Worm (Caenorhabditis elegans) whole organism, L4 larva: Measurements from ENCODE around the gene ZK1307.7.

Source experiments
- D1046.2 ChIP-seq: fragments of 200-800 bp; sonication (Bioruptor generic); IDR thresholded peaks from 2 replicates; pipeline ENCODE4 v1.3.6; 2022; ENCODE audit warnings: missing genetic modification characterization, missing compliant biosample characterization
- F26F4.8 ChIP-seq: fragments of 200-800 bp; sonication (Bioruptor generic); conservative IDR thresholded peaks from 2 replicates; pipeline ENCODE4 v1.3.6; 2022; ENCODE audit warnings: missing genetic modification characterization, missing compliant biosample characterization
- F44E2.7 ChIP-seq: fragments of 200-800 bp; sonication (Bioruptor generic); IDR thresholded peaks from 2 replicates; pipeline ENCODE4 v2.1.2; 2022; ENCODE audit warnings: missing genetic modification characterization, missing compliant biosample characterization
- R02D3.7 ChIP-seq: fragments of 150-350 bp; sonication (generic microtip); optimal IDR thresholded peaks from 3 replicates; lab custom pipeline; 2014; ENCODE audit warnings: missing biosample characterization, missing genetic modification characterization
- T20F7.1 ChIP-seq: fragments of 200-800 bp; sonication (Bioruptor generic); optimal IDR thresholded peaks from 2 replicates; lab custom pipeline; 2018; ENCODE audit warnings: mild to moderate bottlenecking, missing genetic modification characterization, missing compliant biosample characterization
- Y105C5A.15 ChIP-seq: fragments of 200-800 bp; sonication (Bioruptor generic); IDR thresholded peaks from 2 replicates; pipeline ENCODE4 v1.3.6; 2022; ENCODE audit warnings: missing genetic modification characterization, missing compliant biosample characterization
- Y5F2A.4 ChIP-seq: fragments of 200-800 bp; sonication (Bioruptor generic); optimal IDR thresholded peaks from 2 replicates; lab custom pipeline; 2018; ENCODE audit warnings: mild to moderate bottlenecking, missing genetic modification characterization, missing compliant biosample characterization
- Y75B8A.6 ChIP-seq: fragments of 200-800 bp; sonication (Bioruptor generic); IDR thresholded peaks from 2 replicates; pipeline ENCODE4 v1.3.6; 2022; ENCODE audit warnings: missing genetic modification reagents, missing genetic modification characterization, missing compliant biosample characterization
- ZK337.2 ChIP-seq: fragments of 200-800 bp; sonication (Bioruptor generic); IDR thresholded peaks from 2 replicates; pipeline ENCODE4 v1.3.6; 2022; ENCODE audit warnings: missing genetic modification reagents, missing genetic modification characterization, missing compliant biosample characterization
- aly-2 ChIP-seq: sonication (generic microtip); optimal IDR thresholded peaks from 2 replicates; lab custom pipeline; 2018; ENCODE audit warnings: missing biosample characterization, missing genetic modification characterization
- arid-1 ChIP-seq: fragments of 200-800 bp; sonication (Bioruptor generic); conservative IDR thresholded peaks from 2 replicates; pipeline ENCODE4 v1.3.6; 2022; ENCODE audit warnings: missing genetic modification reagents, missing genetic modification characterization, missing compliant biosample characterization
- ceh-20 ChIP-seq: fragments of 200-800 bp; sonication (Bioruptor generic); IDR thresholded peaks from 2 replicates; pipeline ENCODE4 v1.3.6; 2022; ENCODE audit warnings: missing genetic modification reagents, missing genetic modification characterization, missing compliant biosample characterization
- ceh-28 ChIP-seq: fragments of 150-350 bp; optimal IDR thresholded peaks from 2 replicates; lab custom pipeline; 2014; ENCODE audit warnings: missing biosample characterization, missing genetic modification reagents, missing genetic modification characterization
- ceh-32 ChIP-seq: sonication (generic microtip); optimal IDR thresholded peaks from 2 replicates; lab custom pipeline; 2016; ENCODE audit warnings: mild to moderate bottlenecking, missing genetic modification characterization, missing compliant biosample characterization; ENCODE audit not compliant: poor library complexity
- ceh-44 ChIP-seq: fragments of 200-800 bp; sonication (Bioruptor generic); IDR thresholded peaks from 2 replicates; pipeline ENCODE4 v1.3.6; 2022; ENCODE audit warnings: missing genetic modification reagents, missing genetic modification characterization, missing compliant biosample characterization
- ces-1 ChIP-seq: fragments of 150-350 bp; sonication (generic microtip); optimal IDR thresholded peaks from 4 replicates; lab custom pipeline; 2014; ENCODE audit warnings: missing biosample characterization, missing genetic modification reagents, missing genetic modification characterization
- daf-19 ChIP-seq: fragments of 200-800 bp; sonication (Bioruptor generic); conservative IDR thresholded peaks from 2 replicates; pipeline ENCODE4 v1.3.6; 2022; ENCODE audit warnings: missing genetic modification characterization, missing compliant biosample characterization
- dmd-9 ChIP-seq: fragments of 200-800 bp; sonication (Bioruptor generic); IDR thresholded peaks from 2 replicates; pipeline ENCODE4 v1.3.6; 2022; ENCODE audit warnings: missing genetic modification reagents, missing genetic modification characterization, missing compliant biosample characterization
- dpl-1 ChIP-seq: fragments of 150-350 bp; optimal IDR thresholded peaks from 2 replicates; lab custom pipeline; 2014; ENCODE audit warnings: missing biosample characterization, missing genetic modification reagents, missing genetic modification characterization
- dve-1 ChIP-seq: sonication (generic microtip); optimal IDR thresholded peaks from 2 replicates; lab custom pipeline; 2017; ENCODE audit warnings: antibody characterized with exemption, mild to moderate bottlenecking, missing genetic modification characterization, missing compliant biosample characterization; ENCODE audit not compliant: insufficient read depth
- fkh-10 ChIP-seq: fragments of 150-350 bp; optimal IDR thresholded peaks from 2 replicates; lab custom pipeline; 2014; ENCODE audit warnings: missing biosample characterization, missing genetic modification reagents, missing genetic modification characterization
- gei-8 ChIP-seq: fragments of 200-800 bp; sonication (Bioruptor generic); optimal IDR thresholded peaks from 2 replicates; lab custom pipeline; 2018; ENCODE audit warnings: mild to moderate bottlenecking, missing genetic modification characterization, missing compliant biosample characterization
- hif-1 ChIP-seq, 2 experiments: sonication (generic microtip); optimal IDR thresholded peaks; 2 replicates each; lab custom pipeline; 2016 to 2017; ENCODE audit warnings: missing compliant biosample characterization in 2 of 2, missing genetic modification characterization in 2 of 2, missing genetic modification reagents in 2 of 2, missing genotype in 2 of 2, mild to moderate bottlenecking in 1 of 2
- hmg-1.1 ChIP-seq: fragments of 200-800 bp; sonication (Bioruptor generic); IDR thresholded peaks from 2 replicates; pipeline ENCODE4 v1.3.6; 2022; ENCODE audit warnings: missing genetic modification reagents, missing genetic modification characterization, missing compliant biosample characterization
- lin-13 ChIP-seq: fragments of 150-350 bp; optimal IDR thresholded peaks from 2 replicates; lab custom pipeline; 2014; ENCODE audit warnings: missing biosample characterization, missing genetic modification reagents, missing genetic modification characterization
- lin-15B ChIP-seq: fragments of 150-350 bp; sonication (generic microtip); optimal IDR thresholded peaks from 3 replicates; lab custom pipeline; 2014; ENCODE audit warnings: missing biosample characterization, missing genetic modification characterization
- lin-29 ChIP-seq: fragments of 200-800 bp; sonication (Bioruptor generic); IDR thresholded peaks from 2 replicates; pipeline ENCODE4 v1.3.6; 2022; ENCODE audit warnings: missing genetic modification reagents, missing genetic modification characterization, missing compliant biosample characterization
- lin-38 ChIP-seq: fragments of 200-800 bp; sonication (Bioruptor generic); IDR thresholded peaks from 2 replicates; pipeline ENCODE4 v1.3.6; 2022; ENCODE audit warnings: missing genetic modification reagents, missing genetic modification characterization, missing compliant biosample characterization
- lin-39 ChIP-seq: fragments of 150-350 bp; optimal IDR thresholded peaks from 2 replicates; lab custom pipeline; 2014; ENCODE audit warnings: missing biosample characterization, missing genetic modification reagents, missing genetic modification characterization
- lir-3 ChIP-seq: sonication (generic microtip); optimal IDR thresholded peaks from 2 replicates; lab custom pipeline; 2016; ENCODE audit warnings: mild to moderate bottlenecking, missing genetic modification characterization, missing compliant biosample characterization
- lsy-2 ChIP-seq, 2 experiments: fragments of 150-350 bp in 1 of 2; sonication (generic microtip) in 1 of 2; optimal IDR thresholded peaks; 2 replicates each; lab custom pipeline; 2014 to 2017; ENCODE audit warnings: missing biosample characterization in 2 of 2, missing genetic modification characterization in 2 of 2
- mep-1 ChIP-seq: fragments of 150-350 bp; sonication (generic microtip); optimal IDR thresholded peaks from 3 replicates; lab custom pipeline; 2014; ENCODE audit warnings: missing biosample characterization, missing genetic modification characterization
- mxl-2 ChIP-seq: fragments of 200-800 bp; sonication (Bioruptor generic); conservative IDR thresholded peaks from 2 replicates; pipeline ENCODE4 v1.3.6; 2022; ENCODE audit warnings: missing genetic modification reagents, missing genetic modification characterization, missing compliant biosample characterization
- nhr-10 ChIP-seq: fragments of 150-350 bp; optimal IDR thresholded peaks from 2 replicates; lab custom pipeline; 2014; ENCODE audit warnings: missing biosample characterization, missing genetic modification characterization
- nhr-11 ChIP-seq: fragments of 150-350 bp; optimal IDR thresholded peaks from 2 replicates; lab custom pipeline; 2014; ENCODE audit warnings: missing biosample characterization, missing genetic modification characterization
- nhr-237 ChIP-seq: sonication (generic microtip); optimal IDR thresholded peaks from 2 replicates; lab custom pipeline; 2017; ENCODE audit warnings: missing biosample characterization, missing genetic modification characterization
- nhr-28 ChIP-seq: fragments of 150-350 bp; optimal IDR thresholded peaks from 2 replicates; lab custom pipeline; 2014; ENCODE audit warnings: missing biosample characterization, missing genetic modification characterization
- nhr-41 ChIP-seq: fragments of 200-800 bp; sonication (Bioruptor generic); IDR thresholded peaks from 2 replicates; pipeline ENCODE4 v1.3.6; 2022; ENCODE audit warnings: missing genetic modification reagents, missing genetic modification characterization, missing compliant biosample characterization
- nhr-6 ChIP-seq: fragments of 150-350 bp; optimal IDR thresholded peaks from 2 replicates; lab custom pipeline; 2014; ENCODE audit warnings: missing biosample characterization, missing genetic modification characterization
- nhr-77 ChIP-seq: fragments of 150-350 bp; optimal IDR thresholded peaks from 2 replicates; lab custom pipeline; 2014; ENCODE audit warnings: missing biosample characterization, missing genetic modification characterization
- pqm-1 ChIP-seq: sonication (generic microtip); optimal IDR thresholded peaks from 2 replicates; lab custom pipeline; 2017; ENCODE audit warnings: missing biosample characterization, missing genetic modification characterization
- rbr-2 ChIP-seq: sonication (generic microtip); optimal IDR thresholded peaks from 2 replicates; lab custom pipeline; 2016; ENCODE audit warnings: missing genotype, missing genetic modification characterization, missing compliant biosample characterization
- set-16 ChIP-seq: fragments of 200-800 bp; sonication (Bioruptor generic); IDR thresholded peaks from 2 replicates; pipeline ENCODE4 v1.3.6; 2022; ENCODE audit warnings: missing genetic modification reagents, missing genetic modification characterization, missing compliant biosample characterization
- snpc-1.2 ChIP-seq: fragments of 200-800 bp; sonication (Bioruptor generic); IDR thresholded peaks from 2 replicates; pipeline ENCODE4 v1.3.6; 2022; ENCODE audit warnings: missing genetic modification reagents, missing genetic modification characterization, missing compliant biosample characterization
- tag-97 ChIP-seq: fragments of 200-800 bp; sonication (Bioruptor generic); IDR thresholded peaks from 2 replicates; pipeline ENCODE4 v1.3.6; 2022; ENCODE audit warnings: missing genetic modification characterization, missing compliant biosample characterization
- vab-7 ChIP-seq: fragments of 200-800 bp; sonication (Bioruptor generic); IDR thresholded peaks from 2 replicates; pipeline ENCODE4 v1.3.6; 2022; ENCODE audit warnings: missing genetic modification reagents, missing genetic modification characterization, missing compliant biosample characterization
- zfp-2 ChIP-seq: sonication (generic microtip); optimal IDR thresholded peaks from 2 replicates; lab custom pipeline; 2016; ENCODE audit warnings: mild to moderate bottlenecking, missing genetic modification characterization, missing compliant biosample characterization
- zfp-3 ChIP-seq: fragments of 200-800 bp; sonication (Bioruptor generic); conservative IDR thresholded peaks from 2 replicates; pipeline ENCODE4 v1.3.6; 2022; ENCODE audit warnings: missing genetic modification reagents, missing genetic modification characterization, missing compliant biosample characterization
- zip-2 ChIP-seq: fragments of 150-350 bp; optimal IDR thresholded peaks from 2 replicates; lab custom pipeline; 2014; ENCODE audit warnings: missing biosample characterization, missing genetic modification characterization
- ztf-11 ChIP-seq: fragments of 150-350 bp; optimal IDR thresholded peaks from 2 replicates; lab custom pipeline; 2014; ENCODE audit warnings: missing biosample characterization, missing genetic modification characterization
- ztf-7 ChIP-seq: fragments of 150-350 bp; optimal IDR thresholded peaks from 2 replicates; lab custom pipeline; 2014; ENCODE audit warnings: missing biosample characterization, missing genetic modification characterization

The ZK1307.7 gene

ce11 chrII:9617039-9617901 is 19.1 kb upstream of the ZK1307.7 start, which contains the start of gene hal-3 (continued):
- no peak for TF ChIP-seq gei-8 (GFP tag; lab: Kevin White, UChicago)
- no peak for TF ChIP-seq set-16
- peak; percentile 80 for TF ChIP-seq zfp-3 (GFP tag; lab: Robert Waterston, UW)
- no peak for TF ChIP-seq lir-3
- peak; percentile 67 for TF ChIP-seq ceh-28 (tag; lab: Kevin White, UChicago)
- TF ChIP-seq ceh-44 (GFP tag; lab: Robert Waterston, UW): no peak
- no peak for TF ChIP-seq aly-2 (tag; lab: Kevin White, UChicago)
- TF ChIP-seq nhr-237 (tag; lab: Kevin White, UChicago): peak; percentile 10
- TF ChIP-seq lsy-2 (tag; optimal IDR thresholded peaks at IDR 0.05; lab: Kevin White, UChicago): no peak
- TF ChIP-seq lin-15B: no peak
- no peak for TF ChIP-seq Y105C5A.15 (GFP tag; lab: Robert Waterston, UW)
- TF ChIP-seq rbr-2: no peak
- TF ChIP-seq ZK337.2 (GFP tag; lab: Robert Waterston, UW): no peak
- TF ChIP-seq ztf-11 (tag; lab: Kevin White, UChicago): no peak
- no peak for TF ChIP-seq Y75B8A.6
- TF ChIP-seq ztf-7 (tag; lab: Kevin White, UChicago): no peak
- no peak for TF ChIP-seq F44E2.7
- no peak for TF ChIP-seq mxl-2
- TF ChIP-seq mep-1 (tag; lab: Kevin White, UChicago): peak; percentile 31
- no peak for TF ChIP-seq vab-7 (GFP tag; lab: Robert Waterston, UW)
- TF ChIP-seq arid-1 (GFP tag; lab: Robert Waterston, UW): peak; percentile 47; the same call in 1 of the 2 replicates
- no peak for TF ChIP-seq dpl-1 (GFP tag; lab: Kevin White, UChicago)
- no peak for TF ChIP-seq pqm-1 (tag; lab: Kevin White, UChicago)
- no peak for TF ChIP-seq ces-1
- no peak for TF ChIP-seq lin-13 (GFP tag; lab: Kevin White, UChicago)
- no peak for TF ChIP-seq nhr-41
- no peak for TF ChIP-seq nhr-77 (tag; lab: Kevin White, UChicago)
- TF ChIP-seq nhr-11 (tag; lab: Kevin White, UChicago): no peak
- no peak for TF ChIP-seq F26F4.8
- TF ChIP-seq tag-97 (GFP tag; lab: Robert Waterston, UW): no peak
- TF ChIP-seq nhr-28 (tag; lab: Kevin White, UChicago): no peak
- no peak for TF ChIP-seq zip-2 (tag; lab: Kevin White, UChicago)
- no peak for TF ChIP-seq nhr-10 (tag; lab: Kevin White, UChicago)
- TF ChIP-seq ceh-32 (tag; lab: Kevin White, UChicago): no peak
- no peak for TF ChIP-seq R02D3.7 (tag; lab: Kevin White, UChicago)
- no peak for TF ChIP-seq snpc-1.2 (GFP tag; lab: Robert Waterston, UW)
- TF ChIP-seq Y5F2A.4 (GFP tag; lab: Kevin White, UChicago): no peak
- TF ChIP-seq fkh-10 (GFP tag; lab: Kevin White, UChicago): no peak
- TF ChIP-seq lin-38 (GFP tag; lab: Robert Waterston, UW): 0 out of 2 replicates have a peak, but pooled peaks have one; percentile 33
- TF ChIP-seq daf-19 (GFP tag; lab: Robert Waterston, UW): no peak
- TF ChIP-seq T20F7.1 (GFP tag; lab: Kevin White, UChicago): no peak
- no peak for TF ChIP-seq ceh-20 (GFP tag; lab: Robert Waterston, UW)
- TF ChIP-seq hmg-1.1 (GFP tag; lab: Robert Waterston, UW): peak; percentile 14; the same call in 1 of the 2 replicates
- no peak for TF ChIP-seq zfp-2 (tag; lab: Kevin White, UChicago)
- no peak for TF ChIP-seq lin-29 (GFP tag; lab: Robert Waterston, UW)
- no peak for TF ChIP-seq dve-1 (tag; lab: Kevin White, UChicago)
- TF ChIP-seq D1046.2: no peak
- TF ChIP-seq nhr-6: no peak
- TF ChIP-seq dmd-9 (GFP tag; lab: Robert Waterston, UW): no peak
- TF ChIP-seq lin-39: no peak
- peak in 1 of 2 experiments; percentile 18 for TF ChIP-seq hif-1 (tag; optimal IDR thresholded peaks at IDR 0.05; lab: Kevin White, UChicago)
